Worm (Caenorhabditis elegans) whole organism, mixed stage, embryonic: Measurements from ENCODE around the gene F33C8.4.
A peak's percentile ranks its signal among the peaks of the same experiment; 100 is the strongest.

Source experiments
- M03D4.4 ChIP-seq: sonication (generic microtip); optimal IDR thresholded peaks from 2 replicates; lab custom pipeline; 2017; ENCODE audit warnings: mild to moderate bottlenecking, missing genetic modification characterization, missing compliant biosample characterization
- blmp-1 ChIP-seq: fragments of 150-350 bp; optimal IDR thresholded peaks from 2 replicates; lab custom pipeline; 2014; ENCODE audit warnings: missing biosample characterization, missing genetic modification characterization
- ceh-39 ChIP-seq: fragments of 150-350 bp; optimal IDR thresholded peaks from 2 replicates; lab custom pipeline; 2014; ENCODE audit warnings: missing biosample characterization, missing genetic modification characterization
- ceh-43 ChIP-seq: fragments of 200-800 bp; sonication (Bioruptor generic); optimal IDR thresholded peaks from 2 replicates; lab custom pipeline; 2018; ENCODE audit warnings: mild to moderate bottlenecking, missing genetic modification characterization, moderate library complexity, missing compliant biosample characterization
- ces-1 ChIP-seq: fragments of 150-350 bp; optimal IDR thresholded peaks from 2 replicates; lab custom pipeline; 2014; ENCODE audit warnings: missing biosample characterization, missing genetic modification reagents, missing genetic modification characterization
- elt-1 ChIP-seq: sonication (generic microtip); optimal IDR thresholded peaks from 2 replicates; lab custom pipeline; 2017; ENCODE audit warnings: missing genetic modification characterization, mild to moderate bottlenecking, missing compliant biosample characterization, antibody characterized with exemption, moderate library complexity, borderline replicate concordance; ENCODE audit not compliant: insufficient read depth
- flh-1 ChIP-seq: fragments of 200-800 bp; sonication (Bioruptor generic); optimal IDR thresholded peaks from 2 replicates; lab custom pipeline; 2018; ENCODE audit warnings: mild to moderate bottlenecking, missing genetic modification characterization, moderate library complexity, missing compliant biosample characterization
- hlh-1 ChIP-seq: fragments of 150-350 bp; optimal IDR thresholded peaks from 2 replicates; lab custom pipeline; 2014; ENCODE audit warnings: missing biosample characterization, missing genetic modification reagents, missing genetic modification characterization
- lin-32 ChIP-seq: fragments of 200-800 bp; sonication (Bioruptor generic); optimal IDR thresholded peaks from 2 replicates; lab custom pipeline; 2018; ENCODE audit warnings: mild to moderate bottlenecking, missing genetic modification characterization, missing compliant biosample characterization
- lsy-2 ChIP-seq: fragments of 150-350 bp; optimal IDR thresholded peaks from 2 replicates; lab custom pipeline; 2014; ENCODE audit warnings: missing biosample characterization, missing genetic modification characterization
- mep-1 ChIP-seq: fragments of 150-350 bp; optimal IDR thresholded peaks from 2 replicates; lab custom pipeline; 2017; ENCODE audit warnings: missing biosample characterization, missing genetic modification reagents, missing genetic modification characterization, inconsistent platforms
- mls-2 ChIP-seq: sonication (generic microtip); optimal IDR thresholded peaks from 2 replicates; lab custom pipeline; 2016; ENCODE audit warnings: mild to moderate bottlenecking, missing genetic modification characterization, moderate library complexity, missing compliant biosample characterization
- nhr-2 ChIP-seq: fragments of 150-350 bp; optimal IDR thresholded peaks from 2 replicates; lab custom pipeline; 2014; ENCODE audit warnings: missing biosample characterization, missing genetic modification characterization
- nhr-76 ChIP-seq: sonication (generic microtip); optimal IDR thresholded peaks from 2 replicates; lab custom pipeline; 2017; ENCODE audit warnings: missing biosample characterization, missing genetic modification characterization
- pha-4 ChIP-seq: fragments of 150-350 bp; optimal IDR thresholded peaks from 2 replicates; lab custom pipeline; 2018; ENCODE audit warnings: missing biosample characterization, missing genetic modification reagents, missing genetic modification characterization
- snpc-4 ChIP-seq: fragments of 150-350 bp; optimal IDR thresholded peaks from 2 replicates; lab custom pipeline; 2014; ENCODE audit warnings: missing biosample characterization, missing genetic modification characterization
- tbx-8 ChIP-seq: fragments of 200-800 bp; sonication (Bioruptor generic); optimal IDR thresholded peaks from 2 replicates; lab custom pipeline; 2018; ENCODE audit warnings: mild to moderate bottlenecking, missing genetic modification characterization, moderate library complexity, missing compliant biosample characterization
- unc-120 ChIP-seq: sonication (generic microtip); optimal IDR thresholded peaks from 2 replicates; lab custom pipeline; 2017; ENCODE audit warnings: missing genetic modification characterization, missing compliant biosample characterization; ENCODE audit not compliant: poor library complexity, severe bottlenecking
- unc-39 ChIP-seq: fragments of 150-350 bp; optimal IDR thresholded peaks from 2 replicates; lab custom pipeline; 2014; ENCODE audit warnings: missing biosample characterization, missing genetic modification characterization
- unc-62 ChIP-seq: fragments of 150-350 bp; optimal IDR thresholded peaks from 2 replicates; lab custom pipeline; 2014; ENCODE audit warnings: missing biosample characterization, missing genetic modification reagents, missing genetic modification characterization
- ztf-11 ChIP-seq: fragments of 150-350 bp; optimal IDR thresholded peaks from 2 replicates; lab custom pipeline; 2014; ENCODE audit warnings: missing biosample characterization, missing genetic modification characterization

F33C8.4 gene

ce11 chrX:14731828-14732331 lies at the start of gene F33C8.4:
F33C8.4 (plus strand) TSS chrX:14732281.
- no peak for TF ChIP-seq blmp-1
- no peak for TF ChIP-seq M03D4.4 (tag; lab: Kevin White, UChicago)
- peak; percentile 53 for TF ChIP-seq unc-62 (GFP tag; lab: Kevin White, UChicago)
- TF ChIP-seq hlh-1 (tag; lab: Kevin White, UChicago): peak; percentile 45
- TF ChIP-seq unc-120 (tag; lab: Kevin White, UChicago): peak; percentile 36
- TF ChIP-seq, all 35 proteins: peak for 3

- TF ChIP-seq unc-62 (GFP tag; lab: Kevin White, UChicago) (peak; percentile 53), unc-120 (tag; lab: Kevin White, UChicago) (peak; percentile 66), flh-1 (GFP tag; lab: Kevin White, UChicago) (no peak), hlh-1 (tag; lab: Kevin White, UChicago) (peak; percentile 69)
These were observed 47.6 kb upstream of the F33C8.4 start, which contains the start of gene csq-1 for ce11 chrX:14684406-14684927. csq-1 (plus strand) TSS chrX:14684877.

DNA sequence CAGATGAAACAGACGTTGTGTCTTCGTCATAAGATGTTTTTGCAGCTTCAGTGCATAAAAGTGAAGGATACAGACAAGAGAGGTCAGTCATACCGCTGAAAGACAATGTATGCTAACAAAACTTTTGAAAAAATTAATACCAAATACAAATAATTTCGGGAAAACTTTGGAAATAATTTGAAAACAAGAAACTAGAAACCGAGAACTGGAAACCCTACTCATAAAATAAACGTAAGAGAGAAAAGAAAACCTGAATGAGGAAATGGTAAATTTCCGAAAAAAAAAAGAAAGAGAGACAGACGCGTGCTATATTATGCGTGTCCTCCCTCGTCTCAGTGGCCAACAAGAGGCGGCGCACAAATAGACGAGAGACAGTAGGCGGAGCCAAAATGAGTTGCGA lies 39.2 kb upstream of the F33C8.4 start, which contains the start of gene sox-3:
Gene sox-3, minus strand, starts transcription at position 101 of the 400 bp plus-strand sequence.
- TF ChIP-seq ces-1 (GFP tag; lab: Kevin White, UChicago): peak; percentile 3
- no peak for TF ChIP-seq unc-120 (tag; lab: Kevin White, UChicago)
- TF ChIP-seq, all 35 proteins: peak for 1

ce11 chrX:14694633-14695177 lies 37.4 kb upstream of the F33C8.4 start:
- peak; percentile 97 for TF ChIP-seq ces-1 (GFP tag; lab: Kevin White, UChicago)
- TF ChIP-seq ceh-39 (tag; lab: Kevin White, UChicago): no peak
- no peak for TF ChIP-seq mls-2 (tag; lab: Kevin White, UChicago)

DNA sequence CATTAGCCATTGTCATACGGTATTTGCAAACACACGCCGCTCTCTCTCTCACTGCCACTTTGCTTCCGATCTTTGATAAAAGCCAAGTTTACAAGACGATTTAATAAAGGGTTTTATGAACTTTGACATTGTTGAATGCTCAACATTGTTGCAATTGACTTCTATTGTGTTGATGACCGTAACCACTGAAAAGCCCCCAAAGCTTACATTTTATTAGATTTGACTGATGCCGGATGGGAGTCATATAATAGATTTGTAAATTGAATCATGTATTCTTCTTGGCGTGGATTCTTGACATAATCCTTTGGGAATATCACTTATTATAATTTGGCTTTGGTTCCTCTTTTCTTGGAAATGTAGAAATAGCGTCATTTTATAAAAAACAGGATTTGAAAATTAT lies 36.2 kb upstream of the F33C8.4 start:
- TF ChIP-seq ces-1 (GFP tag; lab: Kevin White, UChicago) (peak; percentile 94), nhr-2 (no peak)

DNA sequence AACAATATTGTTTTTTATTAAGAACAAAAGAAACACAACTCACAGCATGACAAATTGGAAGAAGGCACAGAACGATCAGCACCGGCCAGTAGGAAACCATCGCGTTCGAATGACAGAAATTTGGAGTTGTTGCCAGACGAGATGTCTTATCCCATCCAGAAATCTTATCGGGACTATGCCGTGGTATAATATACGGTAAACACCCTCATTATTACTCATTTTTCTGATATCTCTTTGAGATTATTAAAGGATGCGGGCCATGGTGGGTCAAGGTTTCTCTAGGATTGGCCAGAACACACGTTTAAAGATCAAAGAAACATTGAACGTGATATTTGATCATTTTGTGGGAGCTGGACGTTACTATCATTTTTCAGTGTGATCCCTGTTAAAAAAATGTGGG lies 32.2 kb upstream of the F33C8.4 start, which contains the start of gene hch-1:
Gene hch-1, minus strand, starts transcription at position 112 of the 400 bp plus-strand sequence.
- TF ChIP-seq nhr-2 (peak; percentile 32), elt-1 (peak; percentile 92), mep-1 (no peak)

DNA sequence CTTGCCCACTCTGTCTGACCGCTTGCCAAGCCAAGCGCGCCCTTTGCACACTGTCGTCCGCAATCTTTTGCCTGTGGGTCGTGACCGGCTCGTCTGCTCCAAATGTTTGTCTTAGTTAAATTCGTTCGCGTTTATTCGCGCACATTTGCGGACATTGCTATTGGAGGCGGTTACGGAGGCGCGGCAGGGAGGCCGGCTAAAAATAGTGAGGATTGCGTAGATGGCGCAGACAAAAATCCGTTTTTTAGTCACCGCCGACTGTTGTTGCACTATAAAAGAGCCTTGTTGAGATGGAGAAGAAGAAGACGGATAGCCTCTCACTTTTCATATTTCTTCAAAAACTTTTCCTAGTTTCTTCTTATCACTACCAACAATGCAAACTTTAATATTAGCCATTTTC lies 30.6 kb upstream of the F33C8.4 start, which contains the start of gene F40E10.5:
Gene F40E10.5, plus strand, starts transcription at position 301 of the 400 bp plus-strand sequence.
- no peak for TF ChIP-seq tbx-8 (GFP tag; lab: Kevin White, UChicago)
- TF ChIP-seq nhr-2: peak; percentile 39
- TF ChIP-seq unc-62 (GFP tag; lab: Kevin White, UChicago): no peak
- TF ChIP-seq lin-32: no peak
- TF ChIP-seq blmp-1: no peak
- no peak for TF ChIP-seq lsy-2 (tag; lab: Kevin White, UChicago)
- no peak for TF ChIP-seq nhr-76 (tag; lab: Kevin White, UChicago)
- no peak for TF ChIP-seq ztf-11 (tag; lab: Kevin White, UChicago)

- TF ChIP-seq pha-4 (no peak), snpc-4 (no peak), nhr-2 (no peak), ceh-43 (GFP tag; lab: Kevin White, UChicago) (no peak), mls-2 (tag; lab: Kevin White, UChicago) (no peak), unc-39 (tag; lab: Kevin White, UChicago) (no peak)
These were observed 27.1 kb upstream of the F33C8.4 start for ce11 chrX:14704933-14705332.
